Fruit fly (Drosophila melanogaster) whole organism, embryonic: Measurements from ENCODE around the gene CG33640.

Experiments used
- Abd-B ChIP-seq: fragments of 200-800 bp; sonication (Bioruptor generic); optimal IDR thresholded peaks from 2 replicates; lab custom pipeline; 2018; ENCODE audit warnings: missing biosample characterization, mild to moderate bottlenecking, missing genetic modification characterization, moderate library complexity
- CG1024 ChIP-seq: fragments of 200-800 bp; sonication (Bioruptor generic); IDR thresholded peaks from 2 replicates; pipeline ENCODE4 v1.3.6; 2022; ENCODE audit warnings: missing biosample characterization, missing genetic modification characterization
- CG10267 ChIP-seq: fragments of 200-800 bp; sonication (Bioruptor generic); optimal IDR thresholded peaks from 2 replicates; lab custom pipeline; 2018; ENCODE audit warnings: missing biosample characterization, mild to moderate bottlenecking, missing genetic modification characterization, moderate library complexity
- CG11093 ChIP-seq: fragments of 200-800 bp; sonication (Bioruptor generic); IDR thresholded peaks from 3 replicates; pipeline ENCODE4 v1.3.6; 2022; ENCODE audit warnings: missing biosample characterization, missing genetic modification characterization
- CG13775 ChIP-seq: fragments of 200-800 bp; sonication (Bioruptor generic); optimal IDR thresholded peaks from 3 replicates; lab custom pipeline; 2017; ENCODE audit warnings: missing biosample characterization, mild to moderate bottlenecking, missing genetic modification characterization
- CG13894 ChIP-seq: fragments of 200-800 bp; sonication (Bioruptor generic); optimal IDR thresholded peaks from 3 replicates; lab custom pipeline; 2018; ENCODE audit warnings: missing biosample characterization, mild to moderate bottlenecking, missing genetic modification characterization, moderate library complexity
- CG1529 ChIP-seq: fragments of 200-800 bp; sonication (Bioruptor generic); optimal IDR thresholded peaks from 3 replicates; lab custom pipeline; 2018; ENCODE audit warnings: missing biosample characterization, missing genetic modification characterization
- CG16863 ChIP-seq: fragments of 200-800 bp; sonication (Bioruptor generic); optimal IDR thresholded peaks from 3 replicates; lab custom pipeline; 2016; ENCODE audit warnings: missing biosample characterization, missing genetic modification characterization
- CG17385 ChIP-seq: fragments of 200-800 bp; sonication (Bioruptor generic); optimal IDR thresholded peaks from 3 replicates; lab custom pipeline; 2018; ENCODE audit warnings: missing biosample characterization, mild to moderate bottlenecking, missing genetic modification characterization
- CG2116 ChIP-seq: fragments of 200-800 bp; sonication (Bioruptor generic); optimal IDR thresholded peaks from 3 replicates; lab custom pipeline; 2018; ENCODE audit warnings: missing biosample characterization, mild to moderate bottlenecking, missing genetic modification characterization
- CG2129 ChIP-seq: fragments of 200-800 bp; sonication (Bioruptor generic); IDR thresholded peaks from 2 replicates; pipeline ENCODE4 v1.3.6; 2022; ENCODE audit warnings: missing biosample characterization, missing genetic modification characterization; ENCODE audit not compliant: partially characterized antibody
- CG31441 ChIP-seq: fragments of 200-800 bp; sonication (Bioruptor generic); IDR thresholded peaks from 2 replicates; pipeline ENCODE4 v1.3.6; 2022; ENCODE audit warnings: missing biosample characterization, missing genetic modification characterization
- CG32532 ChIP-seq: fragments of 200-800 bp; sonication (Bioruptor generic); IDR thresholded peaks from 2 replicates; pipeline ENCODE4 v1.3.6; 2022; ENCODE audit warnings: missing biosample characterization, missing genetic modification characterization
- CG3726 ChIP-seq: fragments of 200-800 bp; sonication (Bioruptor generic); IDR thresholded peaks from 3 replicates; pipeline ENCODE4, ENCODE4 v1.3.6; 2022; ENCODE audit warnings: missing biosample characterization, missing genetic modification characterization
- CG7786 ChIP-seq: fragments of 200-800 bp; sonication (Bioruptor generic); optimal IDR thresholded peaks from 2 replicates; lab custom pipeline; 2016; ENCODE audit warnings: missing biosample characterization, missing genetic modification characterization
- CG9215 ChIP-seq: fragments of 200-800 bp; sonication (Bioruptor generic); IDR thresholded peaks from 2 replicates; pipeline ENCODE4 v1.3.6; 2022; ENCODE audit warnings: missing biosample characterization, missing genetic modification characterization
- ERR ChIP-seq: fragments of 200-800 bp; sonication (Bioruptor generic); optimal IDR thresholded peaks from 2 replicates; lab custom pipeline; 2016; ENCODE audit warnings: missing biosample characterization, missing genetic modification characterization
- Ets65A ChIP-seq: fragments of 200-800 bp; sonication (Bioruptor generic); peaks from one replicate; lab custom pipeline; 2016; ENCODE audit warnings: missing biosample characterization, missing genetic modification characterization
- Fer2 ChIP-seq: fragments of 200-800 bp; sonication (Bioruptor generic); optimal IDR thresholded peaks from 2 replicates; lab custom pipeline; 2018; ENCODE audit warnings: missing biosample characterization, mild to moderate bottlenecking, missing genetic modification characterization, moderate library complexity
- H15 ChIP-seq: fragments of 200-800 bp; sonication (Bioruptor generic); IDR thresholded peaks from 3 replicates; pipeline ENCODE4 v1.3.6; 2022; ENCODE audit warnings: missing biosample characterization, missing genetic modification characterization
- H2.0 ChIP-seq: fragments of 200-800 bp; sonication (Bioruptor generic); IDR thresholded peaks from 2 replicates; pipeline ENCODE4 v1.3.6; 2022; ENCODE audit warnings: missing biosample characterization, missing genetic modification characterization
- HLHmδ ChIP-seq: fragments of 200-800 bp; sonication (Bioruptor generic); optimal IDR thresholded peaks from 2 replicates; lab custom pipeline; 2018; ENCODE audit warnings: missing biosample characterization, mild to moderate bottlenecking, missing genetic modification characterization, moderate library complexity
- Hand ChIP-seq: fragments of 200-800 bp; sonication (Bioruptor generic); optimal IDR thresholded peaks from 2 replicates; lab custom pipeline; 2017; ENCODE audit warnings: mild to moderate bottlenecking, missing biosample characterization, missing genetic modification reagents, missing genetic modification characterization
- HmgZ ChIP-seq: fragments of 200-800 bp; sonication (Bioruptor generic); optimal IDR thresholded peaks from 2 replicates; lab custom pipeline; 2018; ENCODE audit warnings: missing biosample characterization, mild to moderate bottlenecking, missing genetic modification characterization
- Hr51 ChIP-seq, 2 experiments: fragments of 200-800 bp; sonication (Bioruptor generic); optimal IDR thresholded peaks; 2 replicates in 1 of 2; 3 replicates in 1 of 2; lab custom pipeline; 2016 to 2018; ENCODE audit warnings: missing biosample characterization in 2 of 2, missing genetic modification characterization in 2 of 2, mild to moderate bottlenecking in 1 of 2, moderate library complexity in 1 of 2
- Lpt ChIP-seq: fragments of >200 bp; optimal IDR thresholded peaks from 2 replicates; lab custom pipeline; 2018; ENCODE audit warnings: missing biosample characterization, missing genetic modification characterization
- NK7.1 ChIP-seq: fragments of 200-800 bp; sonication (Bioruptor generic); optimal IDR thresholded peaks from 3 replicates; lab custom pipeline; 2016; ENCODE audit warnings: missing biosample characterization, missing genetic modification characterization
- Neu2 ChIP-seq: fragments of 200-800 bp; sonication (Bioruptor generic); optimal IDR thresholded peaks from 3 replicates; lab custom pipeline; 2016; ENCODE audit warnings: missing biosample characterization, missing genetic modification characterization, borderline replicate concordance
- Poxn ChIP-seq: fragments of 200-800 bp; sonication (Bioruptor generic); IDR thresholded peaks from 2 replicates; pipeline ENCODE4 v1.3.6; 2022; ENCODE audit warnings: missing biosample characterization, missing genetic modification characterization
- Sox102F ChIP-seq: fragments of 200-800 bp; sonication (Bioruptor generic); optimal IDR thresholded peaks from 2 replicates; lab custom pipeline; 2018; ENCODE audit warnings: missing biosample characterization, mild to moderate bottlenecking, missing genetic modification characterization, moderate library complexity
- Sry-β ChIP-seq: fragments of 200-800 bp; sonication (Bioruptor generic); optimal IDR thresholded peaks from 2 replicates; lab custom pipeline; 2018; ENCODE audit warnings: missing biosample characterization, mild to moderate bottlenecking, missing genetic modification characterization, moderate library complexity
- Xbp1 ChIP-seq: fragments of 200-800 bp; sonication (Bioruptor generic); optimal IDR thresholded peaks from 3 replicates; lab custom pipeline; 2016; ENCODE audit warnings: missing biosample characterization, mild to moderate bottlenecking, missing genetic modification characterization
- aop ChIP-seq: fragments of 200-800 bp; sonication (Bioruptor generic); IDR thresholded peaks from 2 replicates; pipeline ENCODE4 v1.3.6; 2022; ENCODE audit warnings: missing biosample characterization, missing genetic modification characterization
- ato ChIP-seq: fragments of 200-800 bp; sonication (Bioruptor generic); IDR thresholded peaks from 2 replicates; pipeline ENCODE4 v1.3.6; 2022; ENCODE audit warnings: missing biosample characterization, missing genetic modification characterization; ENCODE audit not compliant: partially characterized antibody
- bigmax ChIP-seq: fragments of 200-800 bp; sonication (Bioruptor generic); optimal IDR thresholded peaks from 2 replicates; lab custom pipeline; 2018; ENCODE audit warnings: missing biosample characterization, mild to moderate bottlenecking, missing genetic modification characterization
- cwo ChIP-seq: fragments of 200-800 bp; sonication (Bioruptor generic); optimal IDR thresholded peaks from 3 replicates; lab custom pipeline; 2017; ENCODE audit warnings: missing biosample characterization, missing genetic modification characterization, mild to moderate bottlenecking, moderate library complexity, missing genetic modification reagents
- dimm ChIP-seq: fragments of 200-800 bp; sonication (Bioruptor generic); IDR thresholded peaks from 2 replicates; pipeline ENCODE4 v1.3.6; 2022; ENCODE audit warnings: missing biosample characterization, missing genetic modification characterization
- gce ChIP-seq: fragments of 200-800 bp; sonication (Bioruptor generic); IDR thresholded peaks from 3 replicates; pipeline ENCODE4 v1.3.6; 2022; ENCODE audit warnings: missing biosample characterization, missing genetic modification characterization
- h ChIP-seq: fragments of >200 bp; optimal IDR thresholded peaks from 2 replicates; lab custom pipeline; 2017
- inv ChIP-seq: fragments of 200-800 bp; sonication (Bioruptor generic); IDR thresholded peaks from 2 replicates; pipeline ENCODE4 v1.3.6; 2022; ENCODE audit warnings: missing biosample characterization, missing genetic modification characterization; ENCODE audit not compliant: partially characterized antibody
- klu ChIP-seq: fragments of 200-800 bp; sonication (Bioruptor generic); IDR thresholded peaks from 2 replicates; pipeline ENCODE4 v1.3.6; 2022; ENCODE audit warnings: missing biosample characterization, missing genetic modification characterization
- lmd ChIP-seq: fragments of 200-800 bp; sonication (Bioruptor generic); IDR thresholded peaks from 2 replicates; pipeline ENCODE4 v1.3.6; 2022; ENCODE audit warnings: missing biosample characterization, missing genetic modification characterization
- onecut ChIP-seq: fragments of 200-800 bp; sonication (Bioruptor generic); IDR thresholded peaks from 2 replicates; pipeline ENCODE4 v1.3.6; 2022; ENCODE audit warnings: missing biosample characterization, missing genetic modification characterization
- pb ChIP-seq: fragments of 200-800 bp; sonication (Bioruptor generic); optimal IDR thresholded peaks from 3 replicates; lab custom pipeline; 2016; ENCODE audit warnings: missing biosample characterization, missing genetic modification characterization
- sima ChIP-seq: fragments of 200-800 bp; sonication (Bioruptor generic); optimal IDR thresholded peaks from 2 replicates; lab custom pipeline; 2016; ENCODE audit warnings: missing biosample characterization, missing genetic modification characterization
- sqz ChIP-seq: fragments of 200-800 bp; sonication (Bioruptor generic); optimal IDR thresholded peaks from 3 replicates; lab custom pipeline; 2018; ENCODE audit warnings: missing biosample characterization, mild to moderate bottlenecking, missing genetic modification characterization
- trh ChIP-seq: fragments of 200-800 bp; sonication (Bioruptor generic); optimal IDR thresholded peaks from 2 replicates; lab custom pipeline; 2016; ENCODE audit warnings: missing biosample characterization, missing genetic modification characterization
- usp ChIP-seq: fragments of >200 bp; optimal IDR thresholded peaks from 2 replicates; lab custom pipeline; 2017; ENCODE audit warnings: missing biosample characterization, missing genetic modification characterization
- vnd ChIP-seq: fragments of 200-800 bp; sonication (Bioruptor generic); IDR thresholded peaks from 3 replicates; pipeline ENCODE4 v1.3.6; 2022; ENCODE audit warnings: missing biosample characterization, missing genetic modification characterization; ENCODE audit not compliant: partially characterized antibody

Gene CG33640

DNA sequence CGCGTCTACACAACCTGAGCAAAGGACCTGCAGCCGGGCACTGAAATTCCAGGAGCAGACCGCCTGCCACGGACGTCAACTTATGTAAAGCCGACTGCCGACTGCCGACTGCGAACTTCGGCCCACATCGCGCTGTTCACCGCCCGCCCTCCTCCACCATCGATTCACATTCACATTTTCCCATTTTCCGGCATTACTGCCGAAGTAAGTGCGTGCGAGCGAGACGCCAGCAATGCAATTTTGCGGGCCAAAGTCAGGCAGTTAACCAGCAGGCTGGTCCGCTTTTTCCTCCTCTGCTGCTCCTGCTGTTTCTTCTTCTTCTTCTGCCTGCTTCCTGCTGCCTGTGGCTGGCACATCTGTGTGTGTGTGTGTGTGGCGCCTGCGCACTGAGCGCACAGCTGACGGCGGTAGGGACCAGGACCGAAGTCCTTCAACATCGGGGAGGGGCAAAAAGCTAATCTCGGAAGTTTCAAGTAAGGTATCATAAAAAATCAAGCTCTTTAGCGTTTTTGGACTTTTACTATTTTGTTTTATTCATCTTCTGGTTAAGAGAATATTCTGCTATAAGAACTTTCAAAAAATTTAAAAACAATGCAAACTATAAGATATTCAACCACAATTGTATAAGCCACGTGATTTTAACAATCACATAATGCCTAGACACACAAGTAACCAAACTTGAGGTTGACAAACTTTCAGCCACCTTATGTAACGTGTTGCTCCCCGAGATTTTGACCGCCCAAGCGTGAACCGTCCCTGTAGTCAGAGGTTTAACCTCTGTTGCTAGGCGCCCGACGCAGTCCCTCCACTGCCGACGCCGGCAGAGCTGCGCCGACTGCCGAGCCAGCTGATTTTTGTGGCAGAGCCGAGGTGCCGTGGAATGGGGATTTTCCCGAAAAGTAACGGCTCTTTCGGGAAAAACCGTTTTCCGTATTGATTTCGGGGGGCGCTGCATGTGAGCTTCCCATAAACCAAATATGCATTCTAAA, 20.4 kb downstream of the CG33640 start (continued):
- peak; percentile 44; the same call in 1 of the 2 replicates for TF ChIP-seq CG31441 (GFP tag; lab: Robert Waterston, UW)
- no peak for TF ChIP-seq H2.0 (GFP tag; lab: Robert Waterston, UW)
- no peak for TF ChIP-seq dimm
- peak; percentile 77 for TF ChIP-seq CG17385 (GFP tag; lab: Kevin White, UChicago)
- peak; percentile 38 for TF ChIP-seq Abd-B
- TF ChIP-seq sqz (GFP tag; lab: Kevin White, UChicago): no peak
- peak; percentile 46; the same call in 1 of the 2 replicates for TF ChIP-seq onecut
- TF ChIP-seq HLHmδ (GFP tag; lab: Kevin White, UChicago): no peak
- TF ChIP-seq Xbp1 (GFP tag; lab: Kevin White, UChicago): peak; percentile 50
- TF ChIP-seq sima (GFP tag; lab: Kevin White, UChicago): peak; percentile 11
- peak; percentile 57 for TF ChIP-seq lmd
- peak; percentile 28 for TF ChIP-seq CG13775 (GFP tag; lab: Kevin White, UChicago)
- TF ChIP-seq h (lab: Kevin White, UChicago): no peak
- TF ChIP-seq CG3726: no peak
- peak; percentile 13 for TF ChIP-seq ERR
- peak; percentile 59 for TF ChIP-seq CG13894 (tag; lab: Kevin White, UChicago)
- no peak for TF ChIP-seq ato (GFP tag; lab: Robert Waterston, UW)
- TF ChIP-seq Hr51 (GFP tag; optimal IDR thresholded peaks at IDR 0.05; lab: Kevin White, UChicago): peak; percentile 36 to 56
- no peak for TF ChIP-seq NK7.1 (GFP tag; lab: Kevin White, UChicago)
- TF ChIP-seq vnd (GFP tag; lab: Robert Waterston, UW): no peak
- no peak for TF ChIP-seq CG1529 (GFP tag; lab: Kevin White, UChicago)
- TF ChIP-seq CG10267 (tag; lab: Kevin White, UChicago): peak; percentile 15
- TF ChIP-seq Sry-β (GFP tag; lab: Kevin White, UChicago): no peak
- no peak for TF ChIP-seq aop (GFP tag; lab: Robert Waterston, UW)
- no peak for TF ChIP-seq H15 (GFP tag; lab: Robert Waterston, UW)
- no peak for TF ChIP-seq bigmax (GFP tag; lab: Kevin White, UChicago)
- TF ChIP-seq CG32532 (GFP tag; lab: Robert Waterston, UW): 0 out of 2 replicates have a peak, but pooled peaks have one; percentile 39
- TF ChIP-seq usp (GFP tag; lab: Kevin White, UChicago): no peak
- TF ChIP-seq CG1024 (GFP tag; lab: Robert Waterston, UW): no peak
- 0 out of 3 replicates have a peak, but pooled peaks have one; percentile 21 for TF ChIP-seq gce (GFP tag; lab: Robert Waterston, UW)
- TF ChIP-seq CG7786 (GFP tag; lab: Kevin White, UChicago): peak; percentile 76
- TF ChIP-seq Sox102F (GFP tag; lab: Kevin White, UChicago): peak; percentile 24
- TF ChIP-seq pb (GFP tag; lab: Kevin White, UChicago): peak; percentile 29
- peak; percentile 12 for TF ChIP-seq Hand (GFP tag; lab: Kevin White, UChicago)
- peak; percentile 52 for TF ChIP-seq cwo (GFP tag; lab: Kevin White, UChicago)
- TF ChIP-seq CG16863 (GFP tag; lab: Kevin White, UChicago): peak; percentile 38
- no peak for TF ChIP-seq Fer2 (tag; lab: Kevin White, UChicago)
- peak; percentile 21 for TF ChIP-seq HmgZ (tag; lab: Kevin White, UChicago)
- TF ChIP-seq Poxn (GFP tag; lab: Robert Waterston, UW): no peak
- TF ChIP-seq klu (GFP tag; lab: Robert Waterston, UW): no peak
- no peak for TF ChIP-seq trh (GFP tag; lab: Kevin White, UChicago)
- TF ChIP-seq CG2116 (GFP tag; lab: Kevin White, UChicago): peak; percentile 12
- TF ChIP-seq Ets65A (GFP tag; lab: Kevin White, UChicago): peak; percentile 79
- TF ChIP-seq CG2129 (GFP tag; lab: Robert Waterston, UW): no peak
- TF ChIP-seq Neu2 (GFP tag; lab: Kevin White, UChicago): no peak
- no peak for TF ChIP-seq Lpt (GFP tag; lab: Kevin White, UChicago)
- TF ChIP-seq CG11093: no peak
- peak; percentile 55 for TF ChIP-seq CG9215 (GFP tag; lab: Robert Waterston, UW)
- TF ChIP-seq inv (GFP tag; lab: Robert Waterston, UW): no peak; the same call in 1 of the 2 replicates
